Fruit fly (Drosophila melanogaster) whole organism: Measurements from ENCODE around the gene yata.
A peak's percentile ranks its signal among the peaks of the same experiment; 100 is the strongest.

ENCODE experiments used
- CG8478 ChIP-seq: fragments of >200 bp; optimal IDR thresholded peaks from 2 replicates; lab custom pipeline; 2018; ENCODE audit warnings: inconsistent platforms
- Dll ChIP-seq: fragments of >200 bp; optimal IDR thresholded peaks from 2 replicates; lab custom pipeline; 2017
- EcR ChIP-seq, 2 experiments: fragments of >200 bp; optimal IDR thresholded peaks; 2 replicates each; lab custom pipeline; 2017; ENCODE audit warnings: missing biosample characterization in 2 of 2, missing genetic modification characterization in 2 of 2, missing genetic modification reagents in 2 of 2
- pan ChIP-seq: fragments of >200 bp; optimal IDR thresholded peaks from 2 replicates; lab custom pipeline; 2017
- psq ChIP-seq: fragments of >200 bp; optimal IDR thresholded peaks from 2 replicates; lab custom pipeline; 2017
- usp ChIP-seq: fragments of >200 bp; optimal IDR thresholded peaks from 2 replicates; lab custom pipeline; 2017; ENCODE audit warnings: missing biosample characterization, missing genetic modification characterization, mixed read lengths

yata gene

dm6 chr3R:29763804-29764203 lies 14.8 kb downstream of the yata start:
- TF ChIP-seq usp (no peak), EcR (GFP tag; optimal IDR thresholded peaks at IDR 0.05; lab: Kevin White, UChicago) (peak in 1 of 2 experiments; percentile 32)

dm6 chr3R:29764249-29765042 lies 15.4 kb downstream of the yata start:
- TF ChIP-seq Dll, result peak; percentile 84
- TF ChIP-seq psq, result no peak
- no peak for TF ChIP-seq CG8478 (lab: Kevin White, UChicago)
- no peak for TF ChIP-seq usp
- TF ChIP-seq pan (lab: Kevin White, UChicago), result no peak

- no peak for TF ChIP-seq Dll
- TF ChIP-seq psq, result no peak
- TF ChIP-seq EcR (GFP tag; optimal IDR thresholded peaks at IDR 0.05; lab: Kevin White, UChicago), result no peak
- TF ChIP-seq CG8478 (lab: Kevin White, UChicago), result no peak
- TF ChIP-seq usp, result no peak
- TF ChIP-seq pan (lab: Kevin White, UChicago), result no peak
Measured at dm6 chr3R:29765267-29766095, 16.5 kb downstream of the yata start, which contains the start of gene kay. Gene kay, plus strand, starts transcription at chr3R:29765995.

- no peak for TF ChIP-seq psq
Measured at dm6 chr3R:29767236-29767635, 18.2 kb downstream of the yata start.

dm6 chr3R:29770930-29771329 lies 21.9 kb downstream of the yata start:
- TF ChIP-seq CG8478 (lab: Kevin White, UChicago) (no peak), EcR (GFP tag; optimal IDR thresholded peaks at IDR 0.05; lab: Kevin White, UChicago) (no peak), psq (no peak), usp (no peak), Dll (no peak), pan (lab: Kevin White, UChicago) (no peak)

- TF ChIP-seq EcR (GFP tag; optimal IDR thresholded peaks at IDR 0.05; lab: Kevin White, UChicago) (no peak), Dll (no peak), pan (lab: Kevin White, UChicago) (no peak), psq (no peak), usp (no peak), CG8478 (lab: Kevin White, UChicago) (no peak)
Measured at dm6 chr3R:29771645-29772089, 22.6 kb downstream of the yata start.

- no peak for TF ChIP-seq CG8478 (lab: Kevin White, UChicago)
- peak; percentile 83 for TF ChIP-seq Dll
- TF ChIP-seq psq, result peak; percentile 56
- no peak for TF ChIP-seq EcR (GFP tag; optimal IDR thresholded peaks at IDR 0.05; lab: Kevin White, UChicago)
- no peak for TF ChIP-seq pan (lab: Kevin White, UChicago)
- TF ChIP-seq usp, result no peak
Measured at dm6 chr3R:29772090-29772794, 23.2 kb downstream of the yata start.

dm6 chr3R:29772795-29773331 lies 23.8 kb downstream of the yata start:
- TF ChIP-seq usp, result no peak
- no peak for TF ChIP-seq psq
- TF ChIP-seq EcR (GFP tag; optimal IDR thresholded peaks at IDR 0.05; lab: Kevin White, UChicago), result peak in 1 of 2 experiments; percentile 47
- peak; percentile 82 for TF ChIP-seq CG8478 (lab: Kevin White, UChicago)
- peak; percentile 88 for TF ChIP-seq Dll
- no peak for TF ChIP-seq pan (lab: Kevin White, UChicago)

- peak; percentile 43 for TF ChIP-seq pan (lab: Kevin White, UChicago)
- TF ChIP-seq usp, result no peak
Measured at dm6 chr3R:29773833-29774324, 24.9 kb downstream of the yata start.

dm6 chr3R:29774360-29775193 lies 25.6 kb downstream of the yata start:
- peak; percentile 99 for TF ChIP-seq Dll
- TF ChIP-seq usp, result no peak

- TF ChIP-seq CG8478 (lab: Kevin White, UChicago) (no peak), pan (lab: Kevin White, UChicago) (no peak), usp (no peak), Dll (no peak), EcR (GFP tag; optimal IDR thresholded peaks at IDR 0.05; lab: Kevin White, UChicago) (no peak), psq (no peak)
Measured at dm6 chr3R:29775755-29776686, 27.0 kb downstream of the yata start.
